Fruit fly (Drosophila melanogaster) whole organism: ENCODE measurements around the gene ebi.

Source experiments
- EcR ChIP-seq, 2 experiments: fragments of >200 bp; optimal IDR thresholded peaks; 2 replicates each; lab custom pipeline; 2017; ENCODE audit warnings: missing biosample characterization in 2 of 2, missing genetic modification characterization in 2 of 2, missing genetic modification reagents in 2 of 2
- psq ChIP-seq: fragments of >200 bp; optimal IDR thresholded peaks from 2 replicates; lab custom pipeline; 2017

- TF ChIP-seq EcR (GFP tag; optimal IDR thresholded peaks at IDR 0.05; lab: Kevin White, UChicago) (no peak), psq (lab: Kevin White, UChicago) (no peak)
Measured at dm6 chr2L:455738-456137, 40.9 kb downstream of the ebi start.
